Fruit fly (Drosophila melanogaster) whole organism, prepupa: ENCODE measurements around the gene CG43155.

Source experiments
- CG10631 ChIP-seq: fragments of 200-800 bp; sonication (Bioruptor generic); optimal IDR thresholded peaks from 2 replicates; lab custom pipeline; 2016; ENCODE audit warnings: missing biosample characterization, missing genetic modification characterization
- CG11294 ChIP-seq: fragments of 200-800 bp; sonication (Bioruptor generic); IDR thresholded peaks from 2 replicates; pipeline ENCODE4 v1.3.6; 2022; ENCODE audit warnings: missing biosample characterization, missing genetic modification characterization
- CG11762 ChIP-seq: fragments of 200-800 bp; sonication (Bioruptor generic); optimal IDR thresholded peaks from 3 replicates; lab custom pipeline; 2016; ENCODE audit warnings: missing biosample characterization, missing genetic modification characterization; ENCODE audit not compliant: insufficient read depth
- CG11902 ChIP-seq: fragments of 200-800 bp; sonication (Bioruptor generic); optimal IDR thresholded peaks from 3 replicates; lab custom pipeline; 2016; ENCODE audit warnings: missing biosample characterization, missing genetic modification characterization
- CG15336 ChIP-seq: fragments of 200-800 bp; sonication (Bioruptor generic); IDR thresholded peaks from 2 replicates; pipeline ENCODE4 v1.3.6; 2022; ENCODE audit warnings: missing biosample characterization, missing genetic modification characterization
- CG1621 ChIP-seq: fragments of 200-800 bp; sonication (Bioruptor generic); optimal IDR thresholded peaks from 3 replicates; lab custom pipeline; 2018; ENCODE audit warnings: missing biosample characterization, mild to moderate bottlenecking, missing genetic modification characterization
- CG16779 ChIP-seq: fragments of 200-800 bp; sonication (Bioruptor generic); optimal IDR thresholded peaks from 3 replicates; lab custom pipeline; 2017; ENCODE audit warnings: missing biosample characterization, mild to moderate bottlenecking, missing genetic modification characterization
- CG3032 ChIP-seq: fragments of 200-800 bp; optimal IDR thresholded peaks from 2 replicates; lab custom pipeline; 2019; ENCODE audit warnings: missing biosample characterization, mild to moderate bottlenecking, missing genetic modification characterization, moderate library complexity
- CG32006 ChIP-seq: fragments of 200-800 bp; sonication (Bioruptor generic); optimal IDR thresholded peaks from 3 replicates; lab custom pipeline; 2017; ENCODE audit warnings: missing biosample characterization, mild to moderate bottlenecking, missing genetic modification characterization
- CG3919 ChIP-seq: fragments of 200-800 bp; sonication (Bioruptor generic); optimal IDR thresholded peaks from 3 replicates; lab custom pipeline; 2016; ENCODE audit warnings: missing biosample characterization, missing genetic modification characterization
- CG6163 ChIP-seq: fragments of 200-800 bp; sonication (Bioruptor generic); IDR thresholded peaks from 3 replicates; pipeline ENCODE4 v1.3.6; 2022; ENCODE audit warnings: missing biosample characterization, missing genetic modification characterization
- CG6792 ChIP-seq: fragments of 200-800 bp; sonication (Bioruptor generic); optimal IDR thresholded peaks from 3 replicates; lab custom pipeline; 2016; ENCODE audit warnings: missing biosample characterization, missing genetic modification characterization
- CG7368 ChIP-seq: fragments of 200-800 bp; sonication (Bioruptor generic); optimal IDR thresholded peaks from 3 replicates; lab custom pipeline; 2016; ENCODE audit warnings: missing biosample characterization, missing genetic modification characterization
- CG8119 ChIP-seq: fragments of 200-800 bp; sonication (Bioruptor generic); IDR thresholded peaks from 3 replicates; pipeline ENCODE4 v1.3.6; 2022; ENCODE audit warnings: missing biosample characterization, missing genetic modification characterization
- CG8632 ChIP-seq: fragments of 200-800 bp; sonication (Bioruptor generic); optimal IDR thresholded peaks from 3 replicates; lab custom pipeline; 2016; ENCODE audit warnings: missing biosample characterization, missing genetic modification characterization
- CG9139 ChIP-seq: fragments of 200-800 bp; sonication (Bioruptor generic); optimal IDR thresholded peaks from 3 replicates; lab custom pipeline; 2017; ENCODE audit warnings: missing biosample characterization, mild to moderate bottlenecking, missing genetic modification characterization
- Eip75B ChIP-seq: fragments of 200-800 bp; sonication (Bioruptor generic); optimal IDR thresholded peaks from 3 replicates; lab custom pipeline; 2016; ENCODE audit warnings: missing biosample characterization, missing genetic modification characterization
- Eip78C ChIP-seq: fragments of 200-800 bp; sonication (Bioruptor generic); peaks from one replicate; lab custom pipeline; 2016; ENCODE audit warnings: missing biosample characterization, missing genetic modification characterization
- Eip93F ChIP-seq: fragments of 200-800 bp; sonication (Bioruptor generic); optimal IDR thresholded peaks from 2 replicates; lab custom pipeline; 2016; ENCODE audit warnings: missing biosample characterization, mild to moderate bottlenecking, missing genetic modification characterization
- Ets96B ChIP-seq: fragments of 200-800 bp; optimal IDR thresholded peaks from 2 replicates; lab custom pipeline; 2019; ENCODE audit warnings: missing biosample characterization, mild to moderate bottlenecking, missing genetic modification characterization, moderate library complexity
- Gug ChIP-seq: fragments of 200-800 bp; sonication (Bioruptor generic); IDR thresholded peaks from 2 replicates; pipeline ENCODE4 v1.3.6; 2022; ENCODE audit warnings: missing biosample characterization, missing genetic modification characterization
- Hr38 ChIP-seq: sonication (Bioruptor generic); optimal IDR thresholded peaks from 2 replicates; lab custom pipeline; 2016; ENCODE audit warnings: missing biosample characterization, missing genetic modification characterization
- Hr39 ChIP-seq: fragments of 200-800 bp; sonication (Bioruptor generic); optimal IDR thresholded peaks from 2 replicates; lab custom pipeline; 2016; ENCODE audit warnings: missing biosample characterization, missing genetic modification characterization
- Met ChIP-seq: fragments of 200-800 bp; sonication (Bioruptor generic); optimal IDR thresholded peaks from 3 replicates; lab custom pipeline; 2016; ENCODE audit warnings: missing biosample characterization, missing genetic modification characterization
- Sox14 ChIP-seq: fragments of 200-800 bp; sonication (Bioruptor generic); optimal IDR thresholded peaks from 3 replicates; lab custom pipeline; 2016; ENCODE audit warnings: missing biosample characterization, missing genetic modification characterization
- acj6 ChIP-seq: fragments of 200-800 bp; sonication (Bioruptor generic); optimal IDR thresholded peaks from 3 replicates; lab custom pipeline; 2016; ENCODE audit warnings: missing biosample characterization, missing genetic modification characterization
- dac ChIP-seq: fragments of 200-800 bp; sonication (Bioruptor generic); optimal IDR thresholded peaks from 2 replicates; lab custom pipeline; 2017; ENCODE audit warnings: missing biosample characterization, mild to moderate bottlenecking, missing genetic modification characterization
- esn ChIP-seq: fragments of 200-800 bp; sonication (Bioruptor generic); optimal IDR thresholded peaks from 2 replicates; lab custom pipeline; 2016; ENCODE audit warnings: missing biosample characterization, mild to moderate bottlenecking, missing genetic modification characterization, moderate library complexity
- fd59A ChIP-seq: fragments of 200-800 bp; sonication (Bioruptor generic); optimal IDR thresholded peaks from 2 replicates; lab custom pipeline; 2017; ENCODE audit warnings: missing biosample characterization, mild to moderate bottlenecking, missing genetic modification characterization, missing genetic modification reagents
- fkh ChIP-seq: fragments of 200-800 bp; sonication (Bioruptor generic); optimal IDR thresholded peaks from 3 replicates; lab custom pipeline; 2017; ENCODE audit warnings: missing biosample characterization, mild to moderate bottlenecking, missing genetic modification characterization, moderate library complexity
- lz ChIP-seq: fragments of 200-800 bp; sonication (Bioruptor generic); optimal IDR thresholded peaks from 3 replicates; lab custom pipeline; 2016; ENCODE audit warnings: missing biosample characterization, missing genetic modification characterization
- net ChIP-seq: fragments of 200-800 bp; sonication (Bioruptor generic); optimal IDR thresholded peaks from 3 replicates; lab custom pipeline; 2016; ENCODE audit warnings: missing biosample characterization, missing genetic modification characterization
- pdm3 ChIP-seq: fragments of 200-800 bp; sonication (Bioruptor generic); optimal IDR thresholded peaks from 3 replicates; lab custom pipeline; 2016; ENCODE audit warnings: missing biosample characterization, missing genetic modification characterization
- salr ChIP-seq, 2 experiments: fragments of 200-800 bp; sonication (Bioruptor generic); optimal IDR thresholded peaks; 3 replicates each; lab custom pipeline; 2016 to 2018; ENCODE audit warnings: missing biosample characterization in 2 of 2, missing genetic modification characterization in 2 of 2, mild to moderate bottlenecking in 1 of 2
- spab ChIP-seq: fragments of 200-800 bp; sonication (Bioruptor generic); optimal IDR thresholded peaks from 2 replicates; lab custom pipeline; 2017; ENCODE audit warnings: missing biosample characterization, mild to moderate bottlenecking, missing genetic modification characterization, missing genetic modification reagents
- svp ChIP-seq: fragments of 200-800 bp; sonication (Bioruptor generic); peaks from one replicate; lab custom pipeline; 2016; ENCODE audit warnings: missing biosample characterization, missing genetic modification characterization
- vri ChIP-seq: fragments of 200-800 bp; sonication (Bioruptor generic); optimal IDR thresholded peaks from 3 replicates; lab custom pipeline; 2016; ENCODE audit warnings: missing biosample characterization, mild to moderate bottlenecking, missing genetic modification characterization

The CG43155 gene

DNA sequence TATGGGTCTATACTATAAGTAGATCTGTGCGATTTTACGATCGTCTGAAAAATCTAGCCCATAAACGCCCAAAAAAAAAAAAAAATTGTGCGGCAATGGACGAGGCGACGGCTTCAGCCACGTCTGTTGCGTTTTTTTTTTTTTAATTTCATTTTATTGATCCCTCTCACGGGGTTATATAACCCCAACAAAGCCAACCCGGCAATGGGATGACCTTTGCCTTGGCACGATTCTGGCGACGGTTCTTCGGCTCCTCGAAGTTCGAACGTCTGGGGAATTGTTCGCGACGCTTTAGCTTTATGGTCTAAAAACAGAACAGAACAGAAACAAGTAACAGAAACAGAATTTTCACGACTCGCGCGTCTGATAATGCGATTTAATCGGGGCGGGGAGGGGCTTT lies 34.2 kb upstream of the CG43155 start:
- peak; percentile 42 for TF ChIP-seq vri (GFP tag; lab: Kevin White, UChicago)
- no peak for TF ChIP-seq CG6163 (GFP tag; lab: Robert Waterston, UW)
- TF ChIP-seq svp (GFP tag; lab: Kevin White, UChicago) = peak; percentile 68
- TF ChIP-seq, all 60 proteins: peak for 2

DNA sequence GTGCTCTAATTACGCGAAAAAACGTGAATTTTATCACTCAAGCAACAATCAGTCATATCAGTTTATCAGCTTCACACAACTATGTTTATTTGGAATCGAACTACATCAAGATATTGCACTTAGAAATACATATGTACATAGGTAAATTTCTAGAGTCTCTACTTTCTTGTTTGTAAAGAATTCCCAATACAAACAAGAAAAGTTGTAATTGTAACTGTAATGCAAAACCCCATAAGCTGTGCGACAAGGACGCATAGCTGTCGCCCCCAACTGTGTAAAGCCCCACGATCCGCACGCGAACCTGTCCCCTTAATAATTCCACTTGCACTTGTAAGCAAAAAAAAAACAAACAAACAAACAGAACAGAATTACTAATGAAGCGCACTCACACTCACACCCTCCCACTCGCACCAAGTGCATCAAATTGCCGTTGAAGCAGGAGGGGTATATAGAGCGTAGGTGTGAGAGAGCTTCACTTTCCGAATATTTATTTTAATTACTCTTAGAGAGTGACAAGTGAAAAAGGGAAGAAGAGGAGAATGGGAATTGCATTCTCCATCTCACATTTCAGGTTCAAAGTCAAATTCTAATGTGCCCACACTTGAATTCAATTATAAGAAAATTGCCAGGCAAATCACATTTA lies 33.5 kb upstream of the CG43155 start:
- TF ChIP-seq salr (GFP tag; optimal IDR thresholded peaks at IDR 0.05; lab: Kevin White, UChicago) (no peak), Eip78C (GFP tag; lab: Kevin White, UChicago) (peak; percentile 8)
- TF ChIP-seq, all 60 proteins: peak for 1

DNA sequence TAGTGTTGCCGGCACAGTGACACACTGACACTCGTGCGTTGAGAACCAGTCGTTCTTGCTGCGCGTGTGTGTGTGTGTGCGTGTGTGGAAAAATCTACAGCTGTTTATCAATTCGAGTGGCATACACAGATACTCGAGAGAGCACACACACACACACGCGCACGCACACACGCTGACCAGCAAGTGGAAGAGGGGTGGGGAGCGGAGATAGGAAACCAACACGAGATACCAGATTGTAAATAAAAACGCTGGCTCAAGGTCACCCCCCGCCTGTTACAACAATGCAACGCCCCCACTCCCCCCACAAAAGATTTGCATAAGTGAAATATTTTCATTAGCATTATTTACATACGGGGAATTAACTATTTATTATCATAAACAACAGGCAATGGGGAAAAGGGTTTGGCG lies 32.3 kb upstream of the CG43155 start:
- TF ChIP-seq CG8632 (GFP tag; lab: Kevin White, UChicago) (peak; percentile 34), Met (GFP tag; lab: Kevin White, UChicago) (peak; percentile 9), fd59A (GFP tag; lab: Kevin White, UChicago) (peak; percentile 10), CG7368 (GFP tag; lab: Kevin White, UChicago) (no peak), Eip75B (GFP tag; lab: Kevin White, UChicago) (peak; percentile 8), svp (GFP tag; lab: Kevin White, UChicago) (peak; percentile 86), CG9139 (no peak), Sox14 (GFP tag; lab: Kevin White, UChicago) (peak; percentile 2), fkh (GFP tag; lab: Kevin White, UChicago) (peak; percentile 97), Hr39 (GFP tag; lab: Kevin White, UChicago) (peak; percentile 23), Eip78C (GFP tag; lab: Kevin White, UChicago) (no peak), vri (GFP tag; lab: Kevin White, UChicago) (peak; percentile 30), CG6792 (GFP tag; lab: Kevin White, UChicago) (peak; percentile 12), CG11762 (GFP tag; lab: Kevin White, UChicago) (no peak), CG11294 (GFP tag; lab: Robert Waterston, UW) (no peak)

DNA sequence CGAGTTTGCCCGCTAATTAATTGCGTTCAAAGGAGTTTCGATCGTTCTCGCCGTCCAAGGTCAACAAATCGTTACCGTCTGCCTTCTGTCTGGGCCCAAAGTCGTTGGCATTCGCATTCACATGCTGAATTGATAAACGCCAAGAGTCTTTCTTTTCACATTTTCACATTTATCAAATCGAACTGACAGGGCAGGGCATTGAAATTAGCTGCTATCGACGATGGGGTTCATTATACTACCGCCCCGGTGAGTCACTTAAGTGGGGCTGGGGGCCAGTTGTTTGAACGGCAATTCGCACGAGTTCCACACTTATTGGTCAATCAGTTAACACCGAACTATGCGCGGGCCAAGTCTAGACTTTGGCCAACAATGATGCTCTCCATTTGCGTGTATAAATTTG lies 28.6 kb upstream of the CG43155 start:
- TF ChIP-seq fkh (GFP tag; lab: Kevin White, UChicago) (peak; percentile 19), CG8119 (GFP tag; lab: Robert Waterston, UW) (no peak)

DNA sequence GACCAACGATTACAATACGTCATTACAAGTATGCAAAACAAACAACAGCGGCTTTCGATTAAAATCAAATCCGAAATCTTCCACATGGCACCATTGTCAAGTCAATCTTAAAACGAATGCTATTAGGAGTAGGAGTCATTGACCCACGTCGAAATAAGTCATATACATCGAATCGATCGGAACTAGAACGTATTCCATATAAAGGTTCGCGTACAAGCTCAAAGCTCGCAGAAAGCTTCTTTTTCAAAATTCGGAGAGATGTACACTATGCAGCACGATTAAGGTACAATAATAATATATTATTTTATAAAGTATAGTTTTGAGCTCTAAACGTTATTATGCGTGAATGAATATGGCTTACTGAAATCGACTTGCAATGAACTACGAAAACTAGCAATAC lies 25.7 kb upstream of the CG43155 start:
- TF ChIP-seq Eip93F (GFP tag; lab: Kevin White, UChicago) (peak; percentile 5), net (GFP tag; lab: Kevin White, UChicago) (no peak)

DNA sequence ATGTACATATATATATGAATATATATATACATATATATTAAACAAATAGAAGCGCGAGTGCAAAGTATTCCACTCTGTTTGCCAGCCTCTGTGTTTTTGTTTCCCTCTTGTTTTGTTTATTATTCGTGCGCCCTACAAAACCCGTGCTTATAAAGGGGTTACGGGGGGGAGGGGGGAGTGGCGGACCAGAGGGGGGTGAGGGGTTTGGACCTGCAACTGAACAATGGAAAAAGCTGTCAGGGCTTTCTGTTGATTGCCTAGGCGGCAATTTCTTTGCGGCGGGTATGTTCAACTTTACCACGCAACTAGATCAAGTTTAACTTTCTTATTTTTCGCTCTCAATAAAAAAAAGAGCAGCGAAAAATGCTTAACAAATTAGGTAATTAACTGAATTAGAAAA lies 20.3 kb upstream of the CG43155 start:
- TF ChIP-seq fkh (GFP tag; lab: Kevin White, UChicago) = peak; percentile 85
- no peak for TF ChIP-seq CG11902
- TF ChIP-seq, all 60 proteins: peak for 1

DNA sequence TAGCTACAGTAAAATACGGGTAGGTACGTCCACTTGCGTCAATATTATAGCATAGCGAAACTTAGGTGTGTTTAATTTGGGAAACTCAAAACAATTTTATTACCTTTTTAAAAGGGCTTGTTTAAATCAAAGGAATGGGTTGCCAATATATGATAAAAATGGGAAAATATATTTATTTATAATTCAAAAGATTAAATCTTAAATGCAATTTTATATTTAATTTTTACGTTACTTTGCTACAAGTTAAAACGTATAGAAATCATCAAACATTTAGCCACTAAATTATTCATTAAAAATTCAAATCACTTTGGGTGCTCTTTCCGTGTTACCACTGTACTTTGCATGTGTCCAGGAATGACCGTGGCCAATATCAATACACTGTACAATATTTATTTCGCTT lies 18.6 kb upstream of the CG43155 start:
- TF ChIP-seq CG6792 (GFP tag; lab: Kevin White, UChicago) (no peak), spab (no peak), CG1621 (tag; lab: Kevin White, UChicago) (no peak), dac (GFP tag; lab: Kevin White, UChicago) (no peak), CG9139 (no peak), Hr39 (GFP tag; lab: Kevin White, UChicago) (no peak), CG8119 (GFP tag; lab: Robert Waterston, UW) (no peak), acj6 (GFP tag; lab: Kevin White, UChicago) (peak; percentile 5), pdm3 (GFP tag; lab: Kevin White, UChicago) (no peak), CG10631 (GFP tag; lab: Kevin White, UChicago) (no peak), esn (GFP tag; lab: Kevin White, UChicago) (peak; percentile 29), lz (no peak), Sox14 (GFP tag; lab: Kevin White, UChicago) (no peak), CG3032 (tag; lab: Kevin White, UChicago) (no peak), CG32006 (GFP tag; lab: Kevin White, UChicago) (no peak), Hr38 (GFP tag; lab: Kevin White, UChicago) (no peak), CG8632 (GFP tag; lab: Kevin White, UChicago) (peak; percentile 44), Eip75B (GFP tag; lab: Kevin White, UChicago) (no peak), Met (GFP tag; lab: Kevin White, UChicago) (peak; percentile 33), CG15336 (0 out of 2 replicates have a peak, but pooled peaks have one; percentile 15), CG16779 (tag; lab: Kevin White, UChicago) (no peak), Eip93F (GFP tag; lab: Kevin White, UChicago) (no peak), Gug (GFP tag; lab: Robert Waterston, UW) (no peak), CG7368 (GFP tag; lab: Kevin White, UChicago) (no peak), Ets96B (tag; lab: Kevin White, UChicago) (no peak), CG3919 (GFP tag; lab: Kevin White, UChicago) (no peak)
